Worm (Caenorhabditis elegans): ENCODE measurements around the gene nspb-5.
"Not testable (repeated sequence)": the region's sequence is repeated elsewhere in the genome, so short reads cannot be mapped to it uniquely, and the experiment has no call there.

nspb-5 gene

ce11 chrIV:6594871-6595270, 4.0 kb upstream of the nspb-5 start, which contains the start of gene nspb-3:
TSS of gene nspb-3 (minus strand) at chrIV:6594971.
- not testable (repeated sequence) for TF ChIP-seq lin-39 (tag; optimal IDR thresholded peaks at IDR 0.05); egl-43 (GFP tag; IDR thresholded peaks at IDR 0.05); Y75B8A.6 (GFP tag; IDR thresholded peaks at IDR 0.05)

- TF ChIP-seq lsy-2 (tag; optimal IDR thresholded peaks at IDR 0.05) (no peak), unc-62 (GFP tag; optimal IDR thresholded peaks at IDR 0.05 in 1 of 2) (peak in 1 of 2 experiments; percentile 95), unc-62 (tag; optimal IDR thresholded peaks at IDR 0.05) (no peak)
These were observed 2.9 kb upstream of the nspb-5 start, which contains the start of gene F38A5.22 for ce11 chrIV:6595912-6596311. TSS of gene F38A5.22 (minus strand) at chrIV:6595940.

ce11 chrIV:6597298-6597697, 1.5 kb upstream of the nspb-5 start, which contains the start of gene F38A5.6:
TSS of gene F38A5.6 (minus strand) at chrIV:6597398.
- TF ChIP-seq nhr-11 (tag; optimal IDR thresholded peaks at IDR 0.05) (no peak), aha-1 (tag) (peak; percentile 22), nhr-41 (GFP tag; IDR thresholded peaks at IDR 0.05) (no peak), spr-3 (GFP tag; optimal IDR thresholded peaks at IDR 0.05) (no peak)

- TF ChIP-seq lin-39 (tag; optimal IDR thresholded peaks at IDR 0.05); daf-19 (GFP tag; conservative IDR thresholded peaks at IDR 0.05); lir-3 (tag; optimal IDR thresholded peaks at IDR 0.05): not testable (repeated sequence)
These were observed 922 bp upstream of the nspb-5 start, which contains the start of gene nspb-4 for ce11 chrIV:6597918-6598317. TSS of gene nspb-4 (plus strand) at chrIV:6598218.

- TF ChIP-seq set-16 (GFP tag; IDR thresholded peaks at IDR 0.05), result no peak
- TF ChIP-seq spr-3 (GFP tag; optimal IDR thresholded peaks at IDR 0.05), result no peak
- TF ChIP-seq jun-1 (tag; optimal IDR thresholded peaks at IDR 0.05), result no peak
- TF ChIP-seq lin-39 (tag; optimal IDR thresholded peaks at IDR 0.05), result no peak
- TF ChIP-seq aly-2 (tag; optimal IDR thresholded peaks at IDR 0.05), result no peak
- TF ChIP-seq nhr-25 (tag; optimal IDR thresholded peaks at IDR 0.05; ENCODE audit: borderline replicate concordance, insufficient read depth), result no peak
- TF ChIP-seq nhr-76 (tag; optimal IDR thresholded peaks at IDR 0.05), result no peak
- no peak for TF ChIP-seq zag-1 (tag; optimal IDR thresholded peaks at IDR 0.05)
- TF ChIP-seq unc-39 (tag; optimal IDR thresholded peaks at IDR 0.05), result no peak
- TF ChIP-seq vab-7 (GFP tag; IDR thresholded peaks at IDR 0.05), result no peak
- no peak for TF ChIP-seq F37D6.2 (tag; optimal IDR thresholded peaks at IDR 0.05)
- TF ChIP-seq lin-15B (tag; optimal IDR thresholded peaks at IDR 0.05), result no peak
- no peak for TF ChIP-seq Y75B8A.6 (GFP tag; IDR thresholded peaks at IDR 0.05)
- TF ChIP-seq mxl-3 (GFP tag; optimal IDR thresholded peaks at IDR 0.05), result no peak
- TF ChIP-seq zfp-2 (tag; optimal IDR thresholded peaks at IDR 0.05), result no peak
- TF ChIP-seq egl-27 (tag; optimal IDR thresholded peaks at IDR 0.05), result no peak
- no peak for TF ChIP-seq Y105C5A.15 (GFP tag; IDR thresholded peaks at IDR 0.05)
- TF ChIP-seq hlh-11 (tag; optimal IDR thresholded peaks at IDR 0.05), result no peak
- TF ChIP-seq lin-29 (GFP tag; IDR thresholded peaks at IDR 0.05), result no peak
These were observed 607 bp downstream of the nspb-5 start, which contains the start of gene F38A5.8 for ce11 chrIV:6599447-6599846. TSS of gene F38A5.8 (plus strand) at chrIV:6599747.

DNA sequence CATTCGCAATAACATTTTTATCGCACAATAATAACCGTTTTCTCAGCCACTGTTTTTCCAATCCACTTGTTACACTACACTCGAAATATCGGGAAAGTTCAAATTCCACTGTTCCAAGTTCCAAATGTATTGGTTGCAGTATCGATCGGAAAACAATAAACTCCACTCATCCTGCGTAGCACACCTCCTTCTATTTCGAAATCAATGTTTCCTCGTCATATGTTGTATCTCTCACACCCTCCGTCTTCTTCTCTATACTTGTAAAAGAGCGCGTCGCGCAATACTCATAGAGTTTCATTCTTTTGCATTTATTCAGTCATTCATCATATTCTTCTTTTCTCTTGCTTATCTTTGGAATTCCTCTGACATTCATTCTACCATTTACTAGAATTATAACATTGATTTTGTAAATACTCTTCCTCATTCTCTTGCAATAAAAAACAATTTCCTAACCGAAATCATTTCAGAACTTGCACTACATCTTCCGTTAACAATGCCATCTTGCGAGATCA, 2.4 kb downstream of the nspb-5 start, which contains the start of gene sup-36:
TSS of gene sup-36 (plus strand) at position 462 of the 512 bp plus-strand sequence.
- TF ChIP-seq hlh-30 (tag; optimal IDR thresholded peaks at IDR 0.05; ENCODE audit: insufficient read depth), result peak; percentile 71
- no peak for TF ChIP-seq set-16 (GFP tag; IDR thresholded peaks at IDR 0.05)
- peak; percentile 33 for TF ChIP-seq dve-1 (tag; optimal IDR thresholded peaks at IDR 0.05; ENCODE audit: insufficient read depth)
- no peak for TF ChIP-seq daf-16 (GFP tag; optimal IDR thresholded peaks at IDR 0.05)
- peak; percentile 48 for TF ChIP-seq daf-16 (tag; optimal IDR thresholded peaks at IDR 0.05)
- TF ChIP-seq pqm-1 (tag; optimal IDR thresholded peaks at IDR 0.05), result peak; percentile 9
- TF ChIP-seq ceh-32 (tag; optimal IDR thresholded peaks at IDR 0.05; ENCODE audit: poor library complexity), result no peak
- TF ChIP-seq egl-43 (GFP tag; IDR thresholded peaks at IDR 0.05), result no peak
- no peak for TF ChIP-seq zag-1 (tag; optimal IDR thresholded peaks at IDR 0.05)
- TF ChIP-seq saeg-2 (GFP tag; IDR thresholded peaks at IDR 0.05), result no peak
- no peak for TF ChIP-seq lir-3 (tag; optimal IDR thresholded peaks at IDR 0.05)
- TF ChIP-seq nhr-77 (tag; optimal IDR thresholded peaks at IDR 0.05), result no peak
- TF ChIP-seq nhr-28 (tag; optimal IDR thresholded peaks at IDR 0.05), result peak; percentile 49
